In genomic region chr3R:23293066-23293777, dm6 we compare ENCODE assay signal across 6 fruit fly cellular contexts.
TF ChIP-seq lines count a peak whose summit lies in the region.

No protein-coding gene starts in this region.

- TF ChIP-seq CTCF in whole organism, embryonic (GFP tag; optimal IDR thresholded peaks at IDR 0.05; lab: Kevin White, UChicago) = no peak

TF ChIP-seq in whole organism, 6 proteins besides CTCF, POLR2A, EP300 and RAD21:
- TF ChIP-seq usp (GFP tag; optimal IDR thresholded peaks at IDR 0.05; lab: Kevin White, UChicago) (no peak), CG8478 (optimal IDR thresholded peaks at IDR 0.05; lab: Kevin White, UChicago) (peak; percentile 72)

TF ChIP-seq in whole organism, adult, 20 proteins besides CTCF, POLR2A, EP300 and RAD21:
- TF ChIP-seq cnc (optimal IDR thresholded peaks at IDR 0.05; lab: Kevin White, UChicago) (no peak), toe (GFP tag; optimal IDR thresholded peaks at IDR 0.05; lab: Kevin White, UChicago) (peak; percentile 4), CG7045 (GFP tag; optimal IDR thresholded peaks at IDR 0.05; lab: Kevin White, UChicago) (no peak), Crg-1 (GFP tag; optimal IDR thresholded peaks at IDR 0.05; lab: Kevin White, UChicago) (no peak), Hr96 (GFP tag; optimal IDR thresholded peaks at IDR 0.05; lab: Kevin White, UChicago) (no peak), ovo (GFP tag; optimal IDR thresholded peaks at IDR 0.05; lab: Kevin White, UChicago) (no peak), CG33017 (tag; optimal IDR thresholded peaks at IDR 0.05; lab: Kevin White, UChicago) (peak; percentile 4), CG5204 (GFP tag; optimal IDR thresholded peaks at IDR 0.05; lab: Kevin White, UChicago) (no peak), CG14711 (tag; optimal IDR thresholded peaks at IDR 0.05; lab: Kevin White, UChicago) (no peak), tj (GFP tag; optimal IDR thresholded peaks at IDR 0.05; lab: Kevin White, UChicago) (peak; percentile 91), Clk (GFP tag; optimal IDR thresholded peaks at IDR 0.05; lab: Kevin White, UChicago) (no peak), pad (GFP tag; optimal IDR thresholded peaks at IDR 0.05; lab: Kevin White, UChicago) (no peak), CG7101 (tag; optimal IDR thresholded peaks at IDR 0.05; lab: Kevin White, UChicago) (no peak), cic (GFP tag; optimal IDR thresholded peaks at IDR 0.05; lab: Kevin White, UChicago) (peak; percentile 21), CG11617 (GFP tag; optimal IDR thresholded peaks at IDR 0.05; lab: Kevin White, UChicago) (no peak), Mnt (GFP tag; optimal IDR thresholded peaks at IDR 0.05; lab: Kevin White, UChicago) (no peak)

TF ChIP-seq in whole organism, embryonic, 481 proteins besides CTCF, POLR2A, EP300 and RAD21 (continues in another document):
- TF ChIP-seq Ravus (GFP tag; IDR thresholded peaks at IDR 0.05; lab: Robert Waterston, UW) = no peak
- TF ChIP-seq slp2 (GFP tag; optimal IDR thresholded peaks at IDR 0.05; lab: Kevin White, UChicago) = no peak
- TF ChIP-seq Fer1 (GFP tag; optimal IDR thresholded peaks at IDR 0.05; lab: Kevin White, UChicago) = no peak
- TF ChIP-seq eyg (GFP tag; optimal IDR thresholded peaks at IDR 0.05; lab: Kevin White, UChicago) = no peak
- no peak for TF ChIP-seq inv (GFP tag; IDR thresholded peaks at IDR 0.05; lab: Robert Waterston, UW; ENCODE audit: partially characterized antibody)
- no peak for TF ChIP-seq Hsf (GFP tag; optimal IDR thresholded peaks at IDR 0.05; lab: Kevin White, UChicago)
- no peak for TF ChIP-seq ro (GFP tag; IDR thresholded peaks at IDR 0.05; lab: Robert Waterston, UW)
- peak; percentile 9 for TF ChIP-seq ewg (GFP tag; optimal IDR thresholded peaks at IDR 0.05; lab: Kevin White, UChicago)
- TF ChIP-seq row (GFP tag; IDR thresholded peaks at IDR 0.05; lab: Robert Waterston, UW) = peak; percentile 75
- TF ChIP-seq CG4707 (GFP tag; optimal IDR thresholded peaks at IDR 0.05; lab: Kevin White, UChicago) = no peak
- TF ChIP-seq CG3726 (GFP tag; IDR thresholded peaks at IDR 0.05; lab: Robert Waterston, UW) = peak; percentile 45; the same call in 1 of the 3 replicates
- peak; percentile 33 for TF ChIP-seq CG4820 (GFP tag; optimal IDR thresholded peaks at IDR 0.05; lab: Kevin White, UChicago)
- no peak for TF ChIP-seq odd (GFP tag; optimal IDR thresholded peaks at IDR 0.05; lab: Kevin White, UChicago)
- peak; percentile 26; the same call in 1 of the 2 replicates for TF ChIP-seq chm (GFP tag; IDR thresholded peaks at IDR 0.05; lab: Robert Waterston, UW)
- TF ChIP-seq ara (GFP tag; IDR thresholded peaks at IDR 0.05; lab: Robert Waterston, UW) = peak; percentile 70; the same call in 1 of the 2 replicates
- TF ChIP-seq Antp (GFP tag; optimal IDR thresholded peaks at IDR 0.05; lab: Kevin White, UChicago) = no peak
- peak; percentile 73 for TF ChIP-seq Jarid2 (GFP tag; optimal IDR thresholded peaks at IDR 0.05; lab: Kevin White, UChicago)
- peak; percentile 99 for TF ChIP-seq Nf-YB (GFP tag; optimal IDR thresholded peaks at IDR 0.05; lab: Kevin White, UChicago)
- no peak for TF ChIP-seq ap (GFP tag; IDR thresholded peaks at IDR 0.05; lab: Robert Waterston, UW)

TF ChIP-seq in whole organism, prepupa, 60 proteins besides CTCF, POLR2A, EP300 and RAD21 (continues in another document):
- TF ChIP-seq CG31627 (GFP tag; optimal IDR thresholded peaks at IDR 0.05; lab: Kevin White, UChicago) (no peak), Sox14 (GFP tag; optimal IDR thresholded peaks at IDR 0.05; lab: Kevin White, UChicago) (no peak), Ets96B (tag; optimal IDR thresholded peaks at IDR 0.05; lab: Kevin White, UChicago) (peak; percentile 53), Met (GFP tag; optimal IDR thresholded peaks at IDR 0.05; lab: Kevin White, UChicago) (no peak), lz (GFP tag; optimal IDR thresholded peaks at IDR 0.05; lab: Kevin White, UChicago) (no peak), dac (GFP tag; optimal IDR thresholded peaks at IDR 0.05; lab: Kevin White, UChicago) (peak; percentile 6), Eip78C (GFP tag; lab: Kevin White, UChicago) (peak; percentile 84), vri (GFP tag; optimal IDR thresholded peaks at IDR 0.05; lab: Kevin White, UChicago) (peak; percentile 36), Lpt (GFP tag; optimal IDR thresholded peaks at IDR 0.05; lab: Kevin White, UChicago) (peak; percentile 22), CG8632 (GFP tag; optimal IDR thresholded peaks at IDR 0.05; lab: Kevin White, UChicago) (peak; percentile 35), net (GFP tag; optimal IDR thresholded peaks at IDR 0.05; lab: Kevin White, UChicago) (peak; percentile 74), eg (GFP tag; IDR thresholded peaks at IDR 0.05; lab: Robert Waterston, UW) (peak; percentile 85), CG8319 (GFP tag; optimal IDR thresholded peaks at IDR 0.05; lab: Kevin White, UChicago) (peak; percentile 7), spab (GFP tag; optimal IDR thresholded peaks at IDR 0.05; lab: Kevin White, UChicago) (peak; percentile 37), Hr38 (GFP tag; optimal IDR thresholded peaks at IDR 0.05; lab: Kevin White, UChicago) (no peak), CG34406 (GFP tag; optimal IDR thresholded peaks at IDR 0.05; lab: Kevin White, UChicago) (peak; percentile 39), topi (GFP tag; optimal IDR thresholded peaks at IDR 0.05; lab: Kevin White, UChicago) (peak; percentile 3), pdm3 (GFP tag; optimal IDR thresholded peaks at IDR 0.05; lab: Kevin White, UChicago) (no peak), CG11294 (GFP tag; IDR thresholded peaks at IDR 0.05; lab: Robert Waterston, UW) (no peak; the same call in none of the 2 replicates), acj6 (GFP tag; optimal IDR thresholded peaks at IDR 0.05; lab: Kevin White, UChicago) (peak; percentile 53)

TF ChIP-seq in whole organism, pupa, 21 proteins besides CTCF, POLR2A, EP300 and RAD21:
- TF ChIP-seq CG10348 (GFP tag; IDR thresholded peaks at IDR 0.05; lab: Robert Waterston, UW) = no peak
- TF ChIP-seq CG14655 (GFP tag; optimal IDR thresholded peaks at IDR 0.05; lab: Kevin White, UChicago) = peak; percentile 64
- peak; percentile 61 for TF ChIP-seq CG12605 (GFP tag; IDR thresholded peaks at IDR 0.05; lab: Robert Waterston, UW)
- TF ChIP-seq CG4496 (GFP tag; IDR thresholded peaks at IDR 0.05; lab: Robert Waterston, UW) = peak; percentile 84
- peak; percentile 80 for TF ChIP-seq CG32121 (GFP tag; IDR thresholded peaks at IDR 0.05; lab: Robert Waterston, UW)
- TF ChIP-seq Pif1B (GFP tag; optimal IDR thresholded peaks at IDR 0.05; lab: Kevin White, UChicago) = peak; percentile 67
- TF ChIP-seq CG9948 (tag; optimal IDR thresholded peaks at IDR 0.05; lab: Kevin White, UChicago) = peak; percentile 57
- TF ChIP-seq EcR (GFP tag; optimal IDR thresholded peaks at IDR 0.05; lab: Kevin White, UChicago) = no peak
- no peak for TF ChIP-seq rn (GFP tag; IDR thresholded peaks at IDR 0.05; lab: Robert Waterston, UW)
- TF ChIP-seq D1 (tag; optimal IDR thresholded peaks at IDR 0.05; lab: Kevin White, UChicago) = no peak
- TF ChIP-seq CG8301 (tag; optimal IDR thresholded peaks at IDR 0.05; lab: Kevin White, UChicago) = peak; percentile 55
- TF ChIP-seq CG34367 (tag; optimal IDR thresholded peaks at IDR 0.05; lab: Kevin White, UChicago) = peak; percentile 54
- TF ChIP-seq Ets98B (GFP tag; IDR thresholded peaks at IDR 0.05; lab: Robert Waterston, UW) = peak; percentile 80
- TF ChIP-seq CG13204 (GFP tag; optimal IDR thresholded peaks at IDR 0.05; lab: Kevin White, UChicago) = peak; percentile 56
- TF ChIP-seq CG15710 (tag; optimal IDR thresholded peaks at IDR 0.05; lab: Kevin White, UChicago) = peak; percentile 57
- TF ChIP-seq Snoo (tag; optimal IDR thresholded peaks at IDR 0.05; lab: Kevin White, UChicago) = peak; percentile 54
- peak; percentile 42 for TF ChIP-seq CG8159 (tag; optimal IDR thresholded peaks at IDR 0.05; lab: Kevin White, UChicago)
- TF ChIP-seq Pif1A (GFP tag; optimal IDR thresholded peaks at IDR 0.05; lab: Kevin White, UChicago) = peak; percentile 48
- TF ChIP-seq CG17806 (tag; optimal IDR thresholded peaks at IDR 0.05; lab: Kevin White, UChicago) = peak; percentile 47
- peak; percentile 78 for TF ChIP-seq gl (tag; optimal IDR thresholded peaks at IDR 0.05; lab: Kevin White, UChicago)
- TF ChIP-seq fd96Ca (GFP tag; IDR thresholded peaks at IDR 0.05; lab: Robert Waterston, UW) = peak; percentile 78

TF ChIP-seq in whole organism, wandering third instar larva, 38 proteins besides CTCF, POLR2A, EP300 and RAD21:
- TF ChIP-seq Myc (optimal IDR thresholded peaks at IDR 0.05; lab: Kevin White, UChicago) = no peak
- no peak for TF ChIP-seq usp (GFP tag; optimal IDR thresholded peaks at IDR 0.05; lab: Kevin White, UChicago)
- peak; percentile 1 for TF ChIP-seq Dif (GFP tag; optimal IDR thresholded peaks at IDR 0.05; lab: Kevin White, UChicago; ENCODE audit: partially characterized antibody)
- peak; percentile 65 for TF ChIP-seq Rel (GFP tag; optimal IDR thresholded peaks at IDR 0.05; lab: Kevin White, UChicago)
- TF ChIP-seq Rel (tag; optimal IDR thresholded peaks at IDR 0.05; lab: Kevin White, UChicago) = no peak
- TF ChIP-seq Vsx2 (GFP tag; optimal IDR thresholded peaks at IDR 0.05; lab: Kevin White, UChicago; ENCODE audit: partially characterized antibody) = peak; percentile 64
- TF ChIP-seq Sp1 (GFP tag; optimal IDR thresholded peaks at IDR 0.05; lab: Kevin White, UChicago) = peak; percentile 50
- TF ChIP-seq ey (GFP tag; optimal IDR thresholded peaks at IDR 0.05; lab: Kevin White, UChicago) = peak; percentile 9
- no peak for TF ChIP-seq Abd-B (GFP tag; optimal IDR thresholded peaks at IDR 0.05; lab: Kevin White, UChicago)
- TF ChIP-seq pan (optimal IDR thresholded peaks at IDR 0.05; lab: Kevin White, UChicago) = no peak
- TF ChIP-seq N (GFP tag; optimal IDR thresholded peaks at IDR 0.05; lab: Kevin White, UChicago) = peak; percentile 94
- peak; percentile 42 for TF ChIP-seq fru (GFP tag; optimal IDR thresholded peaks at IDR 0.05; lab: Kevin White, UChicago)
- peak; percentile 2 for TF ChIP-seq Jra (GFP tag; optimal IDR thresholded peaks at IDR 0.05; lab: Kevin White, UChicago)
- no peak for TF ChIP-seq h (GFP tag; optimal IDR thresholded peaks at IDR 0.05; lab: Kevin White, UChicago)
- no peak for TF ChIP-seq Hr78 (GFP tag; optimal IDR thresholded peaks at IDR 0.05; lab: Kevin White, UChicago)
- TF ChIP-seq jim (GFP tag; optimal IDR thresholded peaks at IDR 0.05; lab: Kevin White, UChicago) = peak; percentile 72
- no peak for TF ChIP-seq Mio (GFP tag; optimal IDR thresholded peaks at IDR 0.05; lab: Kevin White, UChicago)
- peak in 1 of 2 experiments; percentile 17 for TF ChIP-seq dl (GFP tag; optimal IDR thresholded peaks at IDR 0.05; lab: Kevin White, UChicago; ENCODE audit: insufficient read depth in 1 of 2, partially characterized antibody in 2 of 2)
- TF ChIP-seq Hr83 (GFP tag; optimal IDR thresholded peaks at IDR 0.05; lab: Kevin White, UChicago; ENCODE audit: poor library complexity, severe bottlenecking) = peak; percentile 23
- TF ChIP-seq OdsH (GFP tag; optimal IDR thresholded peaks at IDR 0.05; lab: Kevin White, UChicago) = peak; percentile 47
- peak; percentile 55 for TF ChIP-seq brk (GFP tag; optimal IDR thresholded peaks at IDR 0.05; lab: Kevin White, UChicago)
- peak; percentile 2 for TF ChIP-seq psq (GFP tag; optimal IDR thresholded peaks at IDR 0.05; lab: Kevin White, UChicago)
- peak; percentile 37 for TF ChIP-seq sv (GFP tag; optimal IDR thresholded peaks at IDR 0.05; lab: Kevin White, UChicago)
